Fruit fly (Drosophila melanogaster) whole organism, embryonic: ENCODE measurements around the gene CBP.

ENCODE experiments used
- ATbp ChIP-seq: fragments of 200-800 bp; sonication (Bioruptor generic); optimal IDR thresholded peaks from 2 replicates; lab custom pipeline; 2017; ENCODE audit warnings: missing biosample characterization, mild to moderate bottlenecking, missing genetic modification characterization, missing genetic modification reagents
- CG10654 ChIP-seq: fragments of 200-800 bp; sonication (Bioruptor generic); optimal IDR thresholded peaks from 2 replicates; lab custom pipeline; 2016; ENCODE audit warnings: missing biosample characterization, missing genetic modification characterization
- CG11398 ChIP-seq: fragments of 200-800 bp; sonication (Bioruptor generic); optimal IDR thresholded peaks from 2 replicates; lab custom pipeline; 2016; ENCODE audit warnings: missing biosample characterization, missing genetic modification characterization
- CG11695 ChIP-seq: fragments of 200-800 bp; sonication (Bioruptor generic); IDR thresholded peaks from 3 replicates; pipeline ENCODE4 v1.3.6; 2022; ENCODE audit warnings: missing biosample characterization, missing genetic modification characterization
- CG13624 ChIP-seq: fragments of 200-800 bp; sonication (Bioruptor generic); optimal IDR thresholded peaks from 2 replicates; lab custom pipeline; 2016; ENCODE audit warnings: missing biosample characterization, missing genetic modification characterization
- CG13894 ChIP-seq: fragments of 200-800 bp; sonication (Bioruptor generic); optimal IDR thresholded peaks from 3 replicates; lab custom pipeline; 2018; ENCODE audit warnings: missing biosample characterization, mild to moderate bottlenecking, missing genetic modification characterization, moderate library complexity
- CG15073 ChIP-seq: fragments of 200-800 bp; sonication (Bioruptor generic); optimal IDR thresholded peaks from 2 replicates; lab custom pipeline; 2016; ENCODE audit warnings: missing biosample characterization, missing genetic modification characterization
- CG16779 ChIP-seq: fragments of 200-800 bp; sonication (Bioruptor generic); IDR thresholded peaks from 2 replicates; pipeline ENCODE4 v1.3.6; 2022; ENCODE audit warnings: missing biosample characterization, missing genetic modification characterization
- CG17385 ChIP-seq: fragments of 200-800 bp; sonication (Bioruptor generic); optimal IDR thresholded peaks from 3 replicates; lab custom pipeline; 2018; ENCODE audit warnings: missing biosample characterization, mild to moderate bottlenecking, missing genetic modification characterization
- CG18619 ChIP-seq: fragments of 200-800 bp; sonication (Bioruptor generic); optimal IDR thresholded peaks from 3 replicates; lab custom pipeline; 2017; ENCODE audit warnings: missing biosample characterization, mild to moderate bottlenecking, missing genetic modification characterization
- CG2889 ChIP-seq: fragments of 200-800 bp; sonication (Bioruptor generic); IDR thresholded peaks from 3 replicates; pipeline ENCODE4 v1.3.6; 2022; ENCODE audit warnings: missing biosample characterization, missing genetic modification characterization
- CG30020 ChIP-seq: fragments of 200-800 bp; optimal IDR thresholded peaks from 2 replicates; lab custom pipeline; 2019; ENCODE audit warnings: missing biosample characterization, mild to moderate bottlenecking, missing genetic modification characterization, moderate library complexity
- CG4360 ChIP-seq: fragments of 200-800 bp; sonication (Bioruptor generic); IDR thresholded peaks from 2 replicates; pipeline ENCODE4 v1.3.6; 2022; ENCODE audit warnings: missing biosample characterization, missing genetic modification characterization
- CG4424 ChIP-seq: fragments of 200-800 bp; sonication (Bioruptor generic); optimal IDR thresholded peaks from 3 replicates; lab custom pipeline; 2016; ENCODE audit warnings: missing biosample characterization, missing genetic modification characterization
- CG6654 ChIP-seq: fragments of 200-800 bp; sonication (Bioruptor generic); optimal IDR thresholded peaks from 2 replicates; lab custom pipeline; 2017; ENCODE audit warnings: missing biosample characterization, mild to moderate bottlenecking, missing genetic modification characterization
- CG7963 ChIP-seq: fragments of 200-800 bp; sonication (Bioruptor generic); IDR thresholded peaks from 3 replicates; pipeline ENCODE4 v1.3.6; 2022; ENCODE audit warnings: missing biosample characterization, missing genetic modification characterization; ENCODE audit not compliant: partially characterized antibody
- CG8290 ChIP-seq, 3 experiments: fragments of 200-800 bp; sonication (Bioruptor generic); optimal IDR thresholded peaks; 2 replicates each; lab custom pipeline; 2016 to 2019; ENCODE audit warnings: missing biosample characterization in 3 of 3, missing genetic modification characterization in 3 of 3, mild to moderate bottlenecking in 2 of 3, moderate library complexity in 1 of 3
- Chrac-16 ChIP-seq: fragments of 200-800 bp; sonication (Bioruptor generic); optimal IDR thresholded peaks from 3 replicates; lab custom pipeline; 2016; ENCODE audit warnings: missing biosample characterization, missing genetic modification characterization
- Deaf1 ChIP-seq: fragments of 200-800 bp; optimal IDR thresholded peaks from 3 replicates; lab custom pipeline; 2019; ENCODE audit warnings: missing biosample characterization, mild to moderate bottlenecking, missing genetic modification characterization, moderate library complexity
- Dref ChIP-seq: fragments of 200-800 bp; sonication (Bioruptor generic); IDR thresholded peaks from 2 replicates; pipeline ENCODE4 v1.3.6; 2022; ENCODE audit warnings: missing biosample characterization, missing genetic modification characterization
- Eip74EF ChIP-seq, 2 experiments: fragments of 200-800 bp in 1 of 2; fragments of >200 bp in 1 of 2; sonication (Bioruptor generic) in 1 of 2; optimal IDR thresholded peaks; 2 replicates each; lab custom pipeline; 2017 to 2019; ENCODE audit warnings: missing biosample characterization in 2 of 2, missing genetic modification characterization in 2 of 2, mild to moderate bottlenecking in 1 of 2, moderate library complexity in 1 of 2
- Ets97D ChIP-seq: fragments of 200-800 bp; sonication (Bioruptor generic); optimal IDR thresholded peaks from 3 replicates; lab custom pipeline; 2016; ENCODE audit warnings: missing biosample characterization, missing genetic modification characterization
- Fer3 ChIP-seq: fragments of 200-800 bp; sonication (Bioruptor generic); optimal IDR thresholded peaks from 2 replicates; lab custom pipeline; 2018; ENCODE audit warnings: missing biosample characterization, mild to moderate bottlenecking, missing genetic modification characterization, moderate library complexity
- HLHmδ ChIP-seq: fragments of 200-800 bp; sonication (Bioruptor generic); optimal IDR thresholded peaks from 2 replicates; lab custom pipeline; 2018; ENCODE audit warnings: missing biosample characterization, mild to moderate bottlenecking, missing genetic modification characterization, moderate library complexity
- Hsf ChIP-seq: fragments of 200-800 bp; sonication (Bioruptor generic); optimal IDR thresholded peaks from 3 replicates; lab custom pipeline; 2016; ENCODE audit warnings: missing biosample characterization, missing genetic modification characterization
- Lpt ChIP-seq: fragments of >200 bp; optimal IDR thresholded peaks from 2 replicates; lab custom pipeline; 2018; ENCODE audit warnings: missing biosample characterization, missing genetic modification characterization
- Sin3A ChIP-seq: fragments of >200 bp; optimal IDR thresholded peaks from 2 replicates; lab custom pipeline; 2018
- Sry-δ ChIP-seq: fragments of 200-800 bp; sonication (Bioruptor generic); optimal IDR thresholded peaks from 2 replicates; lab custom pipeline; 2016; ENCODE audit warnings: missing biosample characterization, missing genetic modification characterization
- Ssrp ChIP-seq: fragments of 200-800 bp; sonication (Bioruptor generic); optimal IDR thresholded peaks from 2 replicates; lab custom pipeline; 2018; ENCODE audit warnings: missing biosample characterization, mild to moderate bottlenecking, missing genetic modification characterization, moderate library complexity
- aop ChIP-seq: fragments of 200-800 bp; sonication (Bioruptor generic); IDR thresholded peaks from 2 replicates; pipeline ENCODE4 v1.3.6; 2022; ENCODE audit warnings: missing biosample characterization, missing genetic modification characterization
- crc ChIP-seq: fragments of 200-800 bp; sonication (Bioruptor generic); optimal IDR thresholded peaks from 2 replicates; lab custom pipeline; 2016; ENCODE audit warnings: missing biosample characterization, missing genetic modification characterization
- exex ChIP-seq: fragments of 200-800 bp; sonication (Bioruptor generic); optimal IDR thresholded peaks from 4 replicates; lab custom pipeline; 2018; ENCODE audit warnings: missing biosample characterization, mild to moderate bottlenecking, missing genetic modification characterization, moderate library complexity
- gcm ChIP-seq: fragments of 200-800 bp; sonication (Bioruptor generic); optimal IDR thresholded peaks from 2 replicates; lab custom pipeline; 2019; ENCODE audit warnings: missing biosample characterization, mild to moderate bottlenecking, missing genetic modification characterization, moderate library complexity
- gsb-n ChIP-seq: fragments of 200-800 bp; sonication (Bioruptor generic); optimal IDR thresholded peaks from 3 replicates; lab custom pipeline; 2018; ENCODE audit warnings: missing biosample characterization, mild to moderate bottlenecking, missing genetic modification characterization
- lab ChIP-seq: fragments of 200-800 bp; sonication (Bioruptor generic); optimal IDR thresholded peaks from 3 replicates; lab custom pipeline; 2017; ENCODE audit warnings: missing biosample characterization, missing genetic modification characterization, mild to moderate bottlenecking, moderate library complexity, missing genetic modification reagents
- lola ChIP-seq, 3 experiments: fragments of >200 bp in 2 of 3; fragments of 200-800 bp in 1 of 3; sonication (Bioruptor generic) in 1 of 3; optimal IDR thresholded peaks; 2 replicates each; lab custom pipeline; 2017 to 2019; ENCODE audit warnings: missing biosample characterization in 3 of 3, missing genetic modification characterization in 3 of 3, mild to moderate bottlenecking in 1 of 3, moderate library complexity in 1 of 3
- luna ChIP-seq: fragments of 200-800 bp; sonication (Bioruptor generic); optimal IDR thresholded peaks from 2 replicates; lab custom pipeline; 2016; ENCODE audit warnings: missing biosample characterization, missing genetic modification characterization
- maf-S ChIP-seq: fragments of 200-800 bp; sonication (Bioruptor generic); optimal IDR thresholded peaks from 2 replicates; lab custom pipeline; 2016; ENCODE audit warnings: missing biosample characterization, missing genetic modification characterization
- oc ChIP-seq: fragments of 200-800 bp; sonication (Bioruptor generic); optimal IDR thresholded peaks from 2 replicates; lab custom pipeline; 2018; ENCODE audit warnings: missing biosample characterization, mild to moderate bottlenecking, missing genetic modification characterization, moderate library complexity
- prd ChIP-seq, 3 experiments: fragments of >200 bp in 2 of 3; fragments of 200-800 bp in 1 of 3; sonication (Bioruptor generic) in 1 of 3; optimal IDR thresholded peaks in 2 of 3; IDR thresholded peaks in 1 of 3; 2 replicates in 2 of 3; 3 replicates in 1 of 3; pipeline versions ENCODE4 v1.3.6 to Lab custom; 2017 to 2022; ENCODE audit warnings: missing biosample characterization in 1 of 3, missing genetic modification characterization in 1 of 3
- row ChIP-seq: fragments of 200-800 bp; sonication (Bioruptor generic); IDR thresholded peaks from 3 replicates; pipeline ENCODE4 v1.3.6; 2022; ENCODE audit warnings: missing biosample characterization, missing genetic modification characterization
- run ChIP-seq: fragments of 200-800 bp; sonication (Bioruptor generic); optimal IDR thresholded peaks from 3 replicates; lab custom pipeline; 2018; ENCODE audit warnings: missing biosample characterization, mild to moderate bottlenecking, missing genetic modification characterization
- sc ChIP-seq, 3 experiments: fragments of >200 bp in 2 of 3; fragments of 200-800 bp in 1 of 3; sonication (Bioruptor generic) in 1 of 3; optimal IDR thresholded peaks; 2 replicates in 2 of 3; 3 replicates in 1 of 3; lab custom pipeline; 2017; ENCODE audit warnings: mild to moderate bottlenecking in 1 of 3, missing biosample characterization in 1 of 3, missing genetic modification characterization in 1 of 3, missing genetic modification reagents in 1 of 3
- sisA ChIP-seq: fragments of 200-800 bp; sonication (Bioruptor generic); IDR thresholded peaks from 2 replicates; pipeline ENCODE4 v1.3.6; 2022; ENCODE audit warnings: missing biosample characterization, missing genetic modification characterization
- sr ChIP-seq: fragments of 200-800 bp; sonication (Bioruptor generic); IDR thresholded peaks from 3 replicates; pipeline ENCODE4 v1.3.6; 2022; ENCODE audit warnings: missing biosample characterization, missing genetic modification characterization
- stc ChIP-seq: fragments of 200-800 bp; sonication (Bioruptor generic); IDR thresholded peaks from 2 replicates; pipeline ENCODE4 v1.3.6; 2022; ENCODE audit warnings: missing biosample characterization, missing genetic modification characterization
- tap ChIP-seq: fragments of 200-800 bp; optimal IDR thresholded peaks from 3 replicates; lab custom pipeline; 2019; ENCODE audit warnings: missing biosample characterization, mild to moderate bottlenecking, missing genetic modification characterization, moderate library complexity
- trem ChIP-seq: fragments of 200-800 bp; optimal IDR thresholded peaks from 3 replicates; lab custom pipeline; 2019; ENCODE audit warnings: missing biosample characterization, mild to moderate bottlenecking, missing genetic modification characterization, moderate library complexity
- zf30C ChIP-seq: fragments of 200-800 bp; sonication (Bioruptor generic); optimal IDR thresholded peaks from 3 replicates; lab custom pipeline; 2018; ENCODE audit warnings: missing biosample characterization, mild to moderate bottlenecking, missing genetic modification characterization

The CBP gene

dm6 chrX:7305753-7306338, 31.3 kb upstream of the CBP start (continued):
- no peak for TF ChIP-seq CG11398 (GFP tag; lab: Kevin White, UChicago)
- peak; percentile 55; the same call in 1 of the 2 replicates for TF ChIP-seq CG4360 (GFP tag; lab: Robert Waterston, UW)
- no peak for TF ChIP-seq exex (tag; lab: Kevin White, UChicago)
- TF ChIP-seq CG6654 (GFP tag; lab: Kevin White, UChicago), result peak; percentile 45
- TF ChIP-seq luna, result no peak
- no peak for TF ChIP-seq zf30C
- TF ChIP-seq gsb-n (tag; lab: Kevin White, UChicago), result peak; percentile 8
- no peak for TF ChIP-seq prd (optimal IDR thresholded peaks at IDR 0.05; lab: Kevin White, UChicago)
- TF ChIP-seq prd (GFP tag; IDR thresholded peaks at IDR 0.05; lab: Robert Waterston, UW), result peak; percentile 69
- 0 out of 3 replicates have a peak, but pooled peaks have one; percentile 17 for TF ChIP-seq CG11695 (GFP tag; lab: Robert Waterston, UW)
- no peak for TF ChIP-seq Deaf1 (tag; lab: Kevin White, UChicago)
- TF ChIP-seq sc (optimal IDR thresholded peaks at IDR 0.05; lab: Kevin White, UChicago), result no peak
- peak; percentile 54 for TF ChIP-seq sc (GFP tag; optimal IDR thresholded peaks at IDR 0.05; lab: Kevin White, UChicago)
- TF ChIP-seq Sry-δ (GFP tag; lab: Kevin White, UChicago), result no peak
- TF ChIP-seq Hsf (GFP tag; lab: Kevin White, UChicago), result peak; percentile 33
- TF ChIP-seq run (tag; lab: Kevin White, UChicago), result no peak
- no peak for TF ChIP-seq tap (tag; lab: Kevin White, UChicago)
- TF ChIP-seq gcm (GFP tag; lab: Kevin White, UChicago), result no peak
- no peak for TF ChIP-seq Sin3A (lab: Kevin White, UChicago)
- peak; percentile 73 for TF ChIP-seq row (GFP tag; lab: Robert Waterston, UW)
- no peak for TF ChIP-seq Dref (GFP tag; lab: Robert Waterston, UW)
- peak; percentile 10 for TF ChIP-seq CG15073 (GFP tag; lab: Kevin White, UChicago)
- TF ChIP-seq Fer3 (tag; lab: Kevin White, UChicago), result peak; percentile 39
- TF ChIP-seq CG13624 (GFP tag; lab: Kevin White, UChicago), result no peak
- peak; percentile 49 for TF ChIP-seq lab (GFP tag; lab: Kevin White, UChicago)
- TF ChIP-seq oc (tag; lab: Kevin White, UChicago), result peak; percentile 26
- peak; percentile 1 for TF ChIP-seq CG10654 (GFP tag; lab: Kevin White, UChicago)
- TF ChIP-seq HLHmδ (GFP tag; lab: Kevin White, UChicago), result no peak
- peak; percentile 42 for TF ChIP-seq CG17385
- TF ChIP-seq trem (tag; lab: Kevin White, UChicago), result no peak
- peak; percentile 35 for TF ChIP-seq CG8290 (GFP tag; optimal IDR thresholded peaks at IDR 0.05; lab: Kevin White, UChicago)
- no peak for TF ChIP-seq CG8290 (tag; optimal IDR thresholded peaks at IDR 0.05; lab: Kevin White, UChicago)
- no peak for TF ChIP-seq crc (GFP tag; lab: Kevin White, UChicago)
- TF ChIP-seq Ssrp, result peak; percentile 73
- TF ChIP-seq sr, result peak; percentile 60; the same call in 2 of the 3 replicates
- no peak for TF ChIP-seq CG2889
- no peak for TF ChIP-seq stc (GFP tag; lab: Robert Waterston, UW)
- TF ChIP-seq Eip74EF (GFP tag; optimal IDR thresholded peaks at IDR 0.05; lab: Kevin White, UChicago), result peak in 1 of 2 experiments; percentile 20
- TF ChIP-seq Ets97D (GFP tag; lab: Kevin White, UChicago), result no peak
- TF ChIP-seq Lpt (GFP tag; lab: Kevin White, UChicago), result no peak
- peak; percentile 58 for TF ChIP-seq CG18619 (GFP tag; lab: Kevin White, UChicago)
- TF ChIP-seq CG16779 (GFP tag; lab: Robert Waterston, UW), result no peak
- peak in 1 of 3 experiments; percentile 57 for TF ChIP-seq lola (GFP tag; optimal IDR thresholded peaks at IDR 0.05; lab: Kevin White, UChicago)
- TF ChIP-seq maf-S (GFP tag; lab: Kevin White, UChicago), result no peak
- TF ChIP-seq aop (GFP tag; lab: Robert Waterston, UW), result no peak
- no peak for TF ChIP-seq CG13894
- TF ChIP-seq CG30020 (tag; lab: Kevin White, UChicago), result no peak
- TF ChIP-seq ATbp (GFP tag; lab: Kevin White, UChicago), result peak; percentile 65
- TF ChIP-seq sisA, result peak; percentile 40
- TF ChIP-seq CG7963 (GFP tag; lab: Robert Waterston, UW), result no peak
- TF ChIP-seq Chrac-16 (GFP tag; lab: Kevin White, UChicago), result peak; percentile 53
- TF ChIP-seq CG4424, result peak; percentile 61
